Fruit fly (Drosophila melanogaster) whole organism, adult: ENCODE results near the gene Blimp-1.
A peak's percentile ranks its signal among the peaks of the same experiment; 100 is the strongest.

Experiments used
- CG11617 ChIP-seq: fragments of 200-800 bp; sonication (Bioruptor generic); optimal IDR thresholded peaks from 2 replicates; lab custom pipeline; 2017; ENCODE audit warnings: mild to moderate bottlenecking, missing biosample characterization, missing genetic modification reagents, missing genetic modification characterization
- CG12768 ChIP-seq: fragments of 200-800 bp; sonication (Bioruptor generic); optimal IDR thresholded peaks from 2 replicates; lab custom pipeline; 2017; ENCODE audit warnings: missing biosample characterization, missing genetic modification characterization, mild to moderate bottlenecking, moderate library complexity, missing genetic modification reagents
- CG14711 ChIP-seq: fragments of 200-800 bp; sonication (Bioruptor generic); optimal IDR thresholded peaks from 2 replicates; lab custom pipeline; 2018; ENCODE audit warnings: missing biosample characterization, mild to moderate bottlenecking, missing genetic modification characterization, moderate library complexity
- CG1620 ChIP-seq: fragments of 200-800 bp; sonication (Bioruptor generic); optimal IDR thresholded peaks from 2 replicates; lab custom pipeline; 2016; ENCODE audit warnings: missing biosample characterization, missing genetic modification characterization
- CG33017 ChIP-seq: fragments of 200-800 bp; sonication (Bioruptor generic); optimal IDR thresholded peaks from 2 replicates; lab custom pipeline; 2018; ENCODE audit warnings: missing biosample characterization, mild to moderate bottlenecking, missing genetic modification characterization, moderate library complexity
- CG5204 ChIP-seq: fragments of 200-800 bp; sonication (Bioruptor generic); optimal IDR thresholded peaks from 2 replicates; lab custom pipeline; 2016; ENCODE audit warnings: missing biosample characterization, missing genetic modification characterization
- CG7045 ChIP-seq: fragments of 200-800 bp; sonication (Bioruptor generic); optimal IDR thresholded peaks from 2 replicates; lab custom pipeline; 2017; ENCODE audit warnings: missing biosample characterization, mild to moderate bottlenecking, missing genetic modification characterization
- CG7101 ChIP-seq: fragments of 200-800 bp; sonication (Bioruptor generic); optimal IDR thresholded peaks from 2 replicates; lab custom pipeline; 2018; ENCODE audit warnings: missing biosample characterization, mild to moderate bottlenecking, missing genetic modification characterization, moderate library complexity
- Clk ChIP-seq: fragments of 200-800 bp; sonication (Bioruptor generic); optimal IDR thresholded peaks from 2 replicates; lab custom pipeline; 2017; ENCODE audit warnings: missing biosample characterization, missing genetic modification characterization
- Crg-1 ChIP-seq: fragments of 200-800 bp; sonication (Bioruptor generic); optimal IDR thresholded peaks from 2 replicates; lab custom pipeline; 2016; ENCODE audit warnings: missing biosample characterization, missing genetic modification characterization
- Hr96 ChIP-seq: fragments of 200-800 bp; sonication (Bioruptor generic); optimal IDR thresholded peaks from 2 replicates; lab custom pipeline; 2016; ENCODE audit warnings: missing biosample characterization, missing genetic modification characterization
- Mnt ChIP-seq: fragments of 200-800 bp; sonication (Bioruptor generic); optimal IDR thresholded peaks from 2 replicates; lab custom pipeline; 2016; ENCODE audit warnings: missing biosample characterization, mild to moderate bottlenecking, missing genetic modification characterization
- bab1 ChIP-seq: fragments of 200-800 bp; sonication (Bioruptor generic); optimal IDR thresholded peaks from 3 replicates; lab custom pipeline; 2019; ENCODE audit warnings: missing biosample characterization, mild to moderate bottlenecking, missing genetic modification characterization, moderate library complexity
- cic ChIP-seq: fragments of 200-800 bp; sonication (Bioruptor generic); optimal IDR thresholded peaks from 2 replicates; lab custom pipeline; 2017; ENCODE audit warnings: missing biosample characterization, mild to moderate bottlenecking, missing genetic modification characterization, moderate library complexity
- cnc ChIP-seq, 2 experiments: fragments of >200 bp; optimal IDR thresholded peaks; 2 replicates each; lab custom pipeline; 2017
- kay ChIP-seq: fragments of 200-800 bp; sonication (Bioruptor generic); peaks from one replicate; lab custom pipeline; 2016; ENCODE audit warnings: missing biosample characterization, missing genetic modification characterization, borderline replicate concordance
- ovo ChIP-seq: fragments of 200-800 bp; sonication (Bioruptor generic); optimal IDR thresholded peaks from 2 replicates; lab custom pipeline; 2016; ENCODE audit warnings: missing biosample characterization, missing genetic modification characterization
- pad ChIP-seq: fragments of 200-800 bp; sonication (Bioruptor generic); optimal IDR thresholded peaks from 3 replicates; lab custom pipeline; 2017; ENCODE audit warnings: missing biosample characterization, missing genetic modification characterization, mild to moderate bottlenecking, moderate library complexity, missing genetic modification reagents
- tj ChIP-seq: fragments of 200-800 bp; sonication (Bioruptor generic); optimal IDR thresholded peaks from 3 replicates; lab custom pipeline; 2017; ENCODE audit warnings: missing biosample characterization, mild to moderate bottlenecking, missing genetic modification characterization, moderate library complexity
- toe ChIP-seq: fragments of 200-800 bp; sonication (Bioruptor generic); optimal IDR thresholded peaks from 2 replicates; lab custom pipeline; 2016; ENCODE audit warnings: missing biosample characterization, missing genetic modification characterization

Blimp-1 gene

DNA sequence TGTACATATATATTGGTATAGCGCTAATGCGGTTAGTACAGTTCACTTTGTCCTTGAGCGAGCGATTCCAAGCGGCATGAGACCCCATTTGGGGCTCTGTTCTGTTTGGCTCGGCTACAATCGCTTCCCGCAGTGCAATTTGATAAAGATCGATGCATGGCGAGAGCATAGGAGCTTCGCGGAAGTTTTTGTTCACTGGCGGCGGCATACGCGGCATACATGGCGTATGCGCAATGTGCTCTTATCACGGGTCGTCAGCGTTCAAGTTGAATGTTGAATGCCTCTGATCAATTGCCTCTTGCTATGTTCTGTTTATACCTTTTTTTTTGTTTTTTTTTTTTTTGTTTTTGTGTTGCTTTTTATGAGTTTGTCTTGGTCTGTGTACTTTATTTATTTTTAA lies 10.3 kb downstream of the Blimp-1 start:
- TF ChIP-seq tj (no peak), CG12768 (GFP tag; lab: Kevin White, UChicago) (no peak), Crg-1 (GFP tag; lab: Kevin White, UChicago) (no peak), CG7045 (GFP tag; lab: Kevin White, UChicago) (no peak), Mnt (GFP tag; lab: Kevin White, UChicago) (no peak), toe (GFP tag; lab: Kevin White, UChicago) (no peak), kay (GFP tag; lab: Kevin White, UChicago) (peak; percentile 44), CG33017 (tag; lab: Kevin White, UChicago) (no peak)

DNA sequence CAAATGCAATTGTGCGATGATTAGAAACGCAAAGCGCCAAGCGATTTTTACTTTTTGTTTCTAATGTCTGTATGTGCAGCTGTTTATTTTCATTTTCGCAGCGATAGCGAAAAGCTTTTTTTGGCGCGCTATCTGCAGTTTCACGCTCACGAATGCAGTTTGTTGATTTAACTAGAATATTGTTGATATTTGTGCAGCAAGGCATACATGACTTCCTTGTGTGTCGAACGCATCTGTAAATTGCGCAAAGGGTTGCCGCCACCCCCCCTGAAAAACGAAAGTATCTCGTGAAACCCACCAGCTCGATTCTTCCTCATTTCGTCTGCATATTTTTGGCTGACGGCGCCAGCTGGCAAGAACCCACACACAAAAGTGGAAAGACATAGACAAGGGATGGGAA lies 10.8 kb downstream of the Blimp-1 start:
- TF ChIP-seq cic (GFP tag; lab: Kevin White, UChicago) (peak; percentile 39), CG1620 (GFP tag; lab: Kevin White, UChicago) (no peak), cnc (optimal IDR thresholded peaks at IDR 0.05; lab: Kevin White, UChicago) (no peak), Crg-1 (GFP tag; lab: Kevin White, UChicago) (no peak), CG33017 (tag; lab: Kevin White, UChicago) (peak; percentile 34), CG14711 (no peak), pad (no peak), tj (peak; percentile 22), Hr96 (peak; percentile 59), bab1 (no peak), CG7045 (GFP tag; lab: Kevin White, UChicago) (peak; percentile 49), CG11617 (GFP tag; lab: Kevin White, UChicago) (peak; percentile 48), Mnt (GFP tag; lab: Kevin White, UChicago) (peak; percentile 31), ovo (GFP tag; lab: Kevin White, UChicago) (peak; percentile 54), CG7101 (tag; lab: Kevin White, UChicago) (peak; percentile 60), CG12768 (GFP tag; lab: Kevin White, UChicago) (peak; percentile 56), CG5204 (GFP tag; lab: Kevin White, UChicago) (no peak), kay (GFP tag; lab: Kevin White, UChicago) (peak; percentile 74), toe (GFP tag; lab: Kevin White, UChicago) (peak; percentile 31), Clk (GFP tag; lab: Kevin White, UChicago) (no peak)

DNA sequence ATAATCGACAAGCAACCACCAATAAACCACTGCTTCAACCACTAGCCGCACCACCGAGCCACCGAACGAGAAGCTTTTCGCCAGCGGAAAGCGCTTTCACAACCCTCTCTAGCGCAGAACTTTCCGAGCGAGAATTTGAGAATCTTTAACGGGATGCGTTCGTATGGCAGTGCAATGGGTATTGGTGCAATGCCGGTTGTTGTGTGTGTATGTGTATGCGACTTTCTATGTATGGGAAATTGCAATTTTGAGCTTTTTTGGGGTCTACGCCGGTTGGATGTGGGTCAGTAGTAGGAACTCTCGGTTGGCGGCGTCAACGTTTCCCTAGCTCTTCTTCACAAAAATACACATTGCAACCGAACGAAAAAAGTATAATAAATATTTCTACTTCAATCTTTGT lies 12.1 kb downstream of the Blimp-1 start:
- TF ChIP-seq CG11617 (GFP tag; lab: Kevin White, UChicago) (no peak), toe (GFP tag; lab: Kevin White, UChicago) (no peak), Clk (GFP tag; lab: Kevin White, UChicago) (no peak), Mnt (GFP tag; lab: Kevin White, UChicago) (peak; percentile 42), CG12768 (GFP tag; lab: Kevin White, UChicago) (peak; percentile 78), ovo (GFP tag; lab: Kevin White, UChicago) (no peak), CG1620 (GFP tag; lab: Kevin White, UChicago) (no peak), cic (GFP tag; lab: Kevin White, UChicago) (peak; percentile 89), cnc (optimal IDR thresholded peaks at IDR 0.05; lab: Kevin White, UChicago) (no peak), pad (no peak), CG7101 (tag; lab: Kevin White, UChicago) (peak; percentile 25), Hr96 (no peak), tj (no peak), kay (GFP tag; lab: Kevin White, UChicago) (peak; percentile 81), bab1 (no peak), CG33017 (tag; lab: Kevin White, UChicago) (no peak), CG5204 (GFP tag; lab: Kevin White, UChicago) (no peak), CG14711 (no peak), CG7045 (GFP tag; lab: Kevin White, UChicago) (peak; percentile 43)

DNA sequence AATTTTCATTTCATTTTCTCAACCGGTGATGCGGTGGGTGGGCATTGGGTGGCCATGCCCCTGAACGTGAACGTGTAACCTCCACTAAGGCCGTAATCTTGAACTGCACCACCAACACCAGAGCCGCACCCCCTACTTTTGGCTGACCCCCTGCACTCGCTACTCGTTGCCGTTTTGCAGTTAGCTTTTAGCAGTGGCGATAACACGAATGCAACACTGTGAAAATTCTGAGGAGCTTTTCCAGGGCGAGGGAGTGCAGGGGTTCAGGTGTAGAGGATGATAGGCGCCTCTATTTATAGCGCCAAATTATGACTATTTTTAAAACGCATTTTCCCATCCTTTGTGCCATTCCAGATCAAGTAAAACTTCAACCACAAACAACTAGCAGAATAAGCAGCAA lies 12.9 kb downstream of the Blimp-1 start:
- TF ChIP-seq CG7101 (tag; lab: Kevin White, UChicago) (peak; percentile 29), CG33017 (tag; lab: Kevin White, UChicago) (peak; percentile 5), Mnt (GFP tag; lab: Kevin White, UChicago) (peak; percentile 66), CG12768 (GFP tag; lab: Kevin White, UChicago) (peak; percentile 14), pad (peak; percentile 36), CG5204 (GFP tag; lab: Kevin White, UChicago) (no peak), cic (GFP tag; lab: Kevin White, UChicago) (peak; percentile 73), CG7045 (GFP tag; lab: Kevin White, UChicago) (no peak), CG14711 (peak; percentile 54)

DNA sequence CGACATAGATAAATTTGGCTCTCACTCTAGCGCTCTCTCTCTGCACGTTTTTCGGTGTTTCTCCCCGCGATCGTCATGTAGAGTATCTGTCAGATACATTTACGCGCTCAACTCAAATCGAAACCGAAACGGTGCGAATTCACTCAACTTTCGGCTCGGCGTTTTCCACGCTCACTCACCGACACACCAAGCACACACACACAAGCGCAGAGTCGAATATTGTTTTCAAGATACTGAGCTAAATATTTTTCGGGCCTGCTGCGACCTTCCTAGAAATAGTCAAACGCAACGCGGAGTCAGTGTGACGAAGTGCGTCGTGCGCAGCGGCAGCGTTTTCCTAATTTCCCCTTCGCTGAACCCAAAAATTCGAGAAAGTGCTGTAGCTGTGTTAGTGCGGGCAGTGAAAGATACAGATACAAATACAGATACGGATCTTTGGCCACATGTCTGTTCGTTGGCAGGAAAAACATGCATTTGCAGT lies 23.7 kb downstream of the Blimp-1 start, which contains the start of gene lin-28:
Gene lin-28 (plus strand): TSS at position 279 of the 481 bp plus-strand sequence.
- TF ChIP-seq toe (GFP tag; lab: Kevin White, UChicago) (no peak), Clk (GFP tag; lab: Kevin White, UChicago) (no peak), Crg-1 (GFP tag; lab: Kevin White, UChicago) (no peak), CG14711 (no peak), cic (GFP tag; lab: Kevin White, UChicago) (no peak), bab1 (no peak), tj (no peak), kay (GFP tag; lab: Kevin White, UChicago) (no peak), Mnt (GFP tag; lab: Kevin White, UChicago) (no peak), CG11617 (GFP tag; lab: Kevin White, UChicago) (no peak), ovo (GFP tag; lab: Kevin White, UChicago) (no peak), CG33017 (tag; lab: Kevin White, UChicago) (no peak), CG1620 (GFP tag; lab: Kevin White, UChicago) (no peak), CG7045 (GFP tag; lab: Kevin White, UChicago) (no peak), CG12768 (GFP tag; lab: Kevin White, UChicago) (no peak)
